Worm (Caenorhabditis elegans) whole organism, early embryonic: ENCODE measurements around the gene srbc-36.
A peak's percentile ranks its signal among the peaks of the same experiment; 100 is the strongest.

ENCODE experiments used
- B0310.2 ChIP-seq: sonication (generic microtip); optimal IDR thresholded peaks from 2 replicates; lab custom pipeline; 2016; ENCODE audit warnings: mild to moderate bottlenecking, missing genetic modification characterization, missing compliant biosample characterization
- aly-1 ChIP-seq: sonication (generic microtip); optimal IDR thresholded peaks from 2 replicates; lab custom pipeline; 2016; ENCODE audit warnings: missing genetic modification characterization, missing compliant biosample characterization
- ama-1 ChIP-seq: fragments of 150-350 bp; optimal IDR thresholded peaks from 2 replicates; lab custom pipeline; 2014
- ceh-13 ChIP-seq: fragments of 200-800 bp; sonication (Bioruptor generic); optimal IDR thresholded peaks from 2 replicates; lab custom pipeline; 2018; ENCODE audit warnings: mild to moderate bottlenecking, missing genetic modification characterization, missing compliant biosample characterization
- ceh-36 ChIP-seq: sonication (generic microtip); optimal IDR thresholded peaks from 2 replicates; lab custom pipeline; 2016; ENCODE audit warnings: missing genetic modification characterization, inconsistent platforms, missing compliant biosample characterization
- ets-7 ChIP-seq: sonication (generic microtip); optimal IDR thresholded peaks from 2 replicates; lab custom pipeline; 2016; ENCODE audit warnings: missing genotype, missing genetic modification characterization, missing compliant biosample characterization
- flt-1 ChIP-seq: fragments of 200-800 bp; sonication (Bioruptor generic); IDR thresholded peaks from 2 replicates; pipeline ENCODE4 v1.3.6; 2022; ENCODE audit warnings: missing genetic modification characterization, missing compliant biosample characterization
- hmg-4 ChIP-seq: fragments of 200-800 bp; sonication (Bioruptor generic); optimal IDR thresholded peaks from 2 replicates; lab custom pipeline; 2018; ENCODE audit warnings: mild to moderate bottlenecking, missing genetic modification characterization, missing compliant biosample characterization
- hnd-1 ChIP-seq: sonication (generic microtip); optimal IDR thresholded peaks from 2 replicates; lab custom pipeline; 2016; ENCODE audit warnings: missing genetic modification characterization, missing compliant biosample characterization
- pes-1 ChIP-seq: fragments of 200-800 bp; sonication (Bioruptor generic); IDR thresholded peaks from 2 replicates; pipeline ENCODE4 v1.3.6; 2022; ENCODE audit warnings: missing genetic modification reagents, missing genetic modification characterization, missing compliant biosample characterization
- sea-1 ChIP-seq: fragments of 200-800 bp; sonication (Bioruptor generic); conservative IDR thresholded peaks from 2 replicates; pipeline ENCODE4 v1.3.6; 2022; ENCODE audit warnings: missing genetic modification characterization, missing compliant biosample characterization
- tbx-11 ChIP-seq: fragments of 200-800 bp; sonication (Bioruptor generic); IDR thresholded peaks from 2 replicates; pipeline ENCODE4 v1.3.6; 2022; ENCODE audit warnings: missing genetic modification characterization, missing compliant biosample characterization
- tra-4 ChIP-seq: sonication (generic microtip); optimal IDR thresholded peaks from 2 replicates; lab custom pipeline; 2017; ENCODE audit warnings: missing genetic modification characterization, missing compliant biosample characterization

DNA sequence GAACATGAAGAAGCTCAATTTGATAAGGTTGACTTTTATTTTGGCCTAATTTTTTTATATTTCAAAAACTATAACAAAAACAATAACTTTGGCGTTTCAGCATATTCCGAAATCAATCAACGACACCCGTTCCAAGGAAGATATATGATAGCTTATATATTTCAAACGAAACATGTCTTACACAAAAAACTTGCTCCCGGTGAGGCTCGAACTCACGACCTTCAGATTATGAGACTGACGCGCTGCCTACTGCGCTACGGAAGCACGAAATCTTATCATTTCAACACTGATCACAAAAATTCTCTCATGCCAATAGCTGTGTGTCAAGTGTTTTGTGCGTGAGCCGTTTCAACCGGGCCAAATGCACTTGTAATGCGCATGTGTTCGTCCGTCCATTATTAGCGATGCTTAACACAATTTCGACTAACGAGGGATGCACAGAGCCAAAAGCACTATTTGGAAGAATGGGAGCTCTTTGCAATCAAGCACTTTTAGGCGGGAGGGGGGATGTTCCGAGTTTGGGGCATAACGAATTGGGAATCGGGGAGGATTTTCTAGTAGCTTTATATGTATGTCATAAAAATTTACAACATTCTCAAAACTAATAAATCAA lies 35.1 kb downstream of the srbc-36 start:
- TF ChIP-seq pes-1 (GFP tag; lab: Robert Waterston, UW) = no peak
- peak; percentile 3 for TF ChIP-seq tra-4
- TF ChIP-seq ama-1 (lab: Kevin White, UChicago) = no peak
- TF ChIP-seq ceh-13 (GFP tag; lab: Kevin White, UChicago) = no peak
- TF ChIP-seq aly-1 (tag; lab: Kevin White, UChicago) = no peak
- TF ChIP-seq ets-7 (tag; lab: Kevin White, UChicago) = no peak
- TF ChIP-seq flt-1 = no peak
- no peak for TF ChIP-seq hmg-4 (GFP tag; lab: Kevin White, UChicago)
- TF ChIP-seq sea-1 (GFP tag; lab: Robert Waterston, UW) = no peak
- TF ChIP-seq hnd-1 = no peak
- no peak for TF ChIP-seq B0310.2 (tag; lab: Kevin White, UChicago)
- TF ChIP-seq tbx-11 = no peak
- no peak for TF ChIP-seq ceh-36 (tag; lab: Kevin White, UChicago)
